Fruit fly (Drosophila melanogaster) whole organism, embryonic: ENCODE data around the gene usp.
A peak's percentile ranks its signal among the peaks of the same experiment; 100 is the strongest.

ENCODE experiments used
- CG10209 ChIP-seq: fragments of 200-800 bp; sonication (Bioruptor generic); optimal IDR thresholded peaks from 3 replicates; lab custom pipeline; 2017; ENCODE audit warnings: missing biosample characterization, mild to moderate bottlenecking, missing genetic modification characterization, missing genetic modification reagents
- CG12299 ChIP-seq: fragments of 200-800 bp; sonication (Bioruptor generic); optimal IDR thresholded peaks from 2 replicates; lab custom pipeline; 2018; ENCODE audit warnings: missing biosample characterization, mild to moderate bottlenecking, missing genetic modification characterization
- CG14965 ChIP-seq: fragments of 200-800 bp; sonication (Bioruptor generic); optimal IDR thresholded peaks from 2 replicates; lab custom pipeline; 2016; ENCODE audit warnings: missing biosample characterization, missing genetic modification characterization, borderline replicate concordance
- CG15269 ChIP-seq: fragments of 200-800 bp; sonication (Bioruptor generic); optimal IDR thresholded peaks from 2 replicates; lab custom pipeline; 2018; ENCODE audit warnings: missing biosample characterization, mild to moderate bottlenecking, missing genetic modification characterization, moderate library complexity
- CG16815 ChIP-seq: fragments of 200-800 bp; sonication (Bioruptor generic); optimal IDR thresholded peaks from 3 replicates; lab custom pipeline; 2017; ENCODE audit warnings: missing biosample characterization, mild to moderate bottlenecking, missing genetic modification characterization
- CG17328 ChIP-seq: fragments of 200-800 bp; sonication (Bioruptor generic); IDR thresholded peaks from 2 replicates; pipeline ENCODE4 v1.3.6; 2022; ENCODE audit warnings: missing biosample characterization, missing genetic modification characterization
- CG1792 ChIP-seq: fragments of 200-800 bp; sonication (Bioruptor generic); optimal IDR thresholded peaks from 2 replicates; lab custom pipeline; 2016; ENCODE audit warnings: missing biosample characterization, missing genetic modification characterization
- CG18262 ChIP-seq: fragments of 200-800 bp; optimal IDR thresholded peaks from 3 replicates; lab custom pipeline; 2019; ENCODE audit warnings: missing biosample characterization, mild to moderate bottlenecking, missing genetic modification characterization, moderate library complexity
- CG30403 ChIP-seq: fragments of 200-800 bp; sonication (Bioruptor generic); optimal IDR thresholded peaks from 3 replicates; lab custom pipeline; 2016; ENCODE audit warnings: missing biosample characterization, missing genetic modification characterization
- CG3281 ChIP-seq: fragments of 200-800 bp; sonication (Bioruptor generic); optimal IDR thresholded peaks from 3 replicates; lab custom pipeline; 2017; ENCODE audit warnings: missing biosample characterization, mild to moderate bottlenecking, missing genetic modification characterization
- CG34224 ChIP-seq: fragments of 200-800 bp; sonication (Bioruptor generic); IDR thresholded peaks from 3 replicates; pipeline ENCODE4 v1.3.6; 2022; ENCODE audit warnings: missing biosample characterization, missing genetic modification characterization; ENCODE audit not compliant: partially characterized antibody
- CG4730 ChIP-seq: fragments of 200-800 bp; sonication (Bioruptor generic); IDR thresholded peaks from 2 replicates; pipeline ENCODE4 v1.3.6; 2022; ENCODE audit warnings: missing biosample characterization, missing genetic modification characterization
- CG6689 ChIP-seq: fragments of 200-800 bp; sonication (Bioruptor generic); IDR thresholded peaks from 2 replicates; pipeline ENCODE4 v1.3.6; 2022; ENCODE audit warnings: missing biosample characterization, missing genetic modification characterization
- CG6813 ChIP-seq: fragments of 200-800 bp; sonication (Bioruptor generic); optimal IDR thresholded peaks from 2 replicates; lab custom pipeline; 2017; ENCODE audit warnings: missing biosample characterization, missing genetic modification characterization, mild to moderate bottlenecking, moderate library complexity, missing genetic modification reagents
- CG7745 ChIP-seq: fragments of 200-800 bp; sonication (Bioruptor generic); optimal IDR thresholded peaks from 2 replicates; lab custom pipeline; 2018; ENCODE audit warnings: missing biosample characterization, mild to moderate bottlenecking, missing genetic modification characterization, moderate library complexity
- CG8089 ChIP-seq: fragments of 200-800 bp; sonication (Bioruptor generic); optimal IDR thresholded peaks from 3 replicates; lab custom pipeline; 2016; ENCODE audit warnings: missing biosample characterization, missing genetic modification characterization
- CG8290 ChIP-seq, 3 experiments: fragments of 200-800 bp; sonication (Bioruptor generic); optimal IDR thresholded peaks; 2 replicates each; lab custom pipeline; 2016 to 2019; ENCODE audit warnings: missing biosample characterization in 3 of 3, missing genetic modification characterization in 3 of 3, mild to moderate bottlenecking in 2 of 3, moderate library complexity in 1 of 3
- CG9932 ChIP-seq: fragments of 200-800 bp; sonication (Bioruptor generic); IDR thresholded peaks from 2 replicates; pipeline ENCODE4 v1.3.6; 2022; ENCODE audit warnings: missing biosample characterization, missing genetic modification characterization
- CTCF ChIP-seq: fragments of 200-800 bp; sonication (Bioruptor generic); optimal IDR thresholded peaks from 2 replicates; lab custom pipeline; 2017; ENCODE audit warnings: missing biosample characterization, mild to moderate bottlenecking, missing genetic modification characterization, moderate library complexity
- CkIIα-i1 ChIP-seq: fragments of 200-800 bp; sonication (Bioruptor generic); IDR thresholded peaks from 2 replicates; pipeline ENCODE4 v1.3.6; 2022; ENCODE audit warnings: missing biosample characterization, missing genetic modification characterization
- Dad ChIP-seq: fragments of 200-800 bp; sonication (Bioruptor generic); optimal IDR thresholded peaks from 3 replicates; lab custom pipeline; 2016; ENCODE audit warnings: missing biosample characterization, missing genetic modification characterization
- Doc2 ChIP-seq: fragments of 200-800 bp; sonication (Bioruptor generic); IDR thresholded peaks from 2 replicates; pipeline ENCODE4 v1.3.6; 2022; ENCODE audit warnings: missing biosample characterization, missing genetic modification characterization
- E2f1 ChIP-seq: fragments of 200-800 bp; sonication (Bioruptor generic); IDR thresholded peaks from 2 replicates; pipeline ENCODE4 v1.3.6; 2022; ENCODE audit warnings: missing biosample characterization, missing genetic modification characterization
- Eip74EF ChIP-seq, 2 experiments: fragments of 200-800 bp in 1 of 2; fragments of >200 bp in 1 of 2; sonication (Bioruptor generic) in 1 of 2; optimal IDR thresholded peaks; 2 replicates each; lab custom pipeline; 2017 to 2019; ENCODE audit warnings: missing biosample characterization in 2 of 2, missing genetic modification characterization in 2 of 2, mild to moderate bottlenecking in 1 of 2, moderate library complexity in 1 of 2
- Fer2 ChIP-seq: fragments of 200-800 bp; sonication (Bioruptor generic); optimal IDR thresholded peaks from 2 replicates; lab custom pipeline; 2018; ENCODE audit warnings: missing biosample characterization, mild to moderate bottlenecking, missing genetic modification characterization, moderate library complexity
- H15 ChIP-seq: fragments of 200-800 bp; sonication (Bioruptor generic); IDR thresholded peaks from 3 replicates; pipeline ENCODE4 v1.3.6; 2022; ENCODE audit warnings: missing biosample characterization, missing genetic modification characterization
- Hey ChIP-seq: fragments of 200-800 bp; sonication (Bioruptor generic); optimal IDR thresholded peaks from 3 replicates; lab custom pipeline; 2018; ENCODE audit warnings: missing biosample characterization, mild to moderate bottlenecking, missing genetic modification characterization
- HmgZ ChIP-seq: fragments of 200-800 bp; sonication (Bioruptor generic); optimal IDR thresholded peaks from 2 replicates; lab custom pipeline; 2018; ENCODE audit warnings: missing biosample characterization, mild to moderate bottlenecking, missing genetic modification characterization
- Hmx ChIP-seq: fragments of 200-800 bp; sonication (Bioruptor generic); optimal IDR thresholded peaks from 2 replicates; lab custom pipeline; 2016; ENCODE audit warnings: missing biosample characterization, missing genetic modification characterization
- NC2α ChIP-seq: fragments of 200-800 bp; sonication (Bioruptor generic); optimal IDR thresholded peaks from 2 replicates; lab custom pipeline; 2016; ENCODE audit warnings: missing biosample characterization, missing genetic modification characterization
- Nf-YA ChIP-seq: fragments of 200-800 bp; sonication (Bioruptor generic); IDR thresholded peaks from 2 replicates; pipeline ENCODE4 v1.3.6; 2022; ENCODE audit warnings: missing biosample characterization, missing genetic modification characterization
- Sin3A ChIP-seq: fragments of >200 bp; optimal IDR thresholded peaks from 2 replicates; lab custom pipeline; 2018
- Xrp1 ChIP-seq: fragments of 200-800 bp; sonication (Bioruptor generic); IDR thresholded peaks from 2 replicates; pipeline ENCODE4 v1.3.6; 2022; ENCODE audit warnings: missing biosample characterization, missing genetic modification characterization
- ab ChIP-seq: fragments of 200-800 bp; sonication (Bioruptor generic); optimal IDR thresholded peaks from 2 replicates; lab custom pipeline; 2016; ENCODE audit warnings: missing biosample characterization, missing genetic modification characterization
- bsh ChIP-seq, 2 experiments: fragments of 200-800 bp; sonication (Bioruptor generic); optimal IDR thresholded peaks; 2 replicates each; lab custom pipeline; 2017 to 2018; ENCODE audit warnings: mild to moderate bottlenecking in 2 of 2, missing biosample characterization in 2 of 2, missing genetic modification characterization in 2 of 2, moderate library complexity in 1 of 2
- dati ChIP-seq: fragments of 200-800 bp; sonication (Bioruptor generic); IDR thresholded peaks from 2 replicates; pipeline ENCODE4 v1.3.6; 2022; ENCODE audit warnings: missing biosample characterization, missing genetic modification characterization
- dmrt99B ChIP-seq: fragments of 200-800 bp; sonication (Bioruptor generic); optimal IDR thresholded peaks from 2 replicates; lab custom pipeline; 2018; ENCODE audit warnings: missing biosample characterization, mild to moderate bottlenecking, missing genetic modification characterization, moderate library complexity
- dpn ChIP-seq, 2 experiments: fragments of 200-800 bp; sonication (Bioruptor generic); optimal IDR thresholded peaks; 3 replicates each; lab custom pipeline; 2016; ENCODE audit warnings: missing biosample characterization in 2 of 2, missing genetic modification characterization in 2 of 2
- dysf ChIP-seq: fragments of 200-800 bp; sonication (Bioruptor generic); IDR thresholded peaks from 3 replicates; pipeline ENCODE4 v1.3.6; 2022; ENCODE audit warnings: missing biosample characterization, missing genetic modification characterization
- fd64A ChIP-seq: fragments of 200-800 bp; sonication (Bioruptor generic); optimal IDR thresholded peaks from 3 replicates; lab custom pipeline; 2018; ENCODE audit warnings: missing biosample characterization, mild to moderate bottlenecking, missing genetic modification characterization
- fd96Cb ChIP-seq: fragments of 200-800 bp; sonication (Bioruptor generic); optimal IDR thresholded peaks from 2 replicates; lab custom pipeline; 2018; ENCODE audit warnings: missing biosample characterization, mild to moderate bottlenecking, missing genetic modification characterization, moderate library complexity
- gsb-n ChIP-seq: fragments of 200-800 bp; sonication (Bioruptor generic); optimal IDR thresholded peaks from 3 replicates; lab custom pipeline; 2018; ENCODE audit warnings: missing biosample characterization, mild to moderate bottlenecking, missing genetic modification characterization
- ham ChIP-seq: fragments of 200-800 bp; sonication (Bioruptor generic); IDR thresholded peaks from 2 replicates; pipeline ENCODE4 v1.3.6; 2022; ENCODE audit warnings: missing biosample characterization, missing genetic modification characterization
- klu ChIP-seq: fragments of 200-800 bp; sonication (Bioruptor generic); IDR thresholded peaks from 2 replicates; pipeline ENCODE4 v1.3.6; 2022; ENCODE audit warnings: missing biosample characterization, missing genetic modification characterization
- maf-S ChIP-seq: fragments of 200-800 bp; sonication (Bioruptor generic); optimal IDR thresholded peaks from 2 replicates; lab custom pipeline; 2016; ENCODE audit warnings: missing biosample characterization, missing genetic modification characterization
- mld ChIP-seq: fragments of 200-800 bp; sonication (Bioruptor generic); IDR thresholded peaks from 3 replicates; pipeline ENCODE4 v1.3.6; 2022; ENCODE audit warnings: missing biosample characterization, missing genetic modification characterization; ENCODE audit not compliant: partially characterized antibody
- nmo ChIP-seq: fragments of 200-800 bp; sonication (Bioruptor generic); optimal IDR thresholded peaks from 2 replicates; lab custom pipeline; 2018; ENCODE audit warnings: missing biosample characterization, mild to moderate bottlenecking, missing genetic modification characterization, moderate library complexity
- schlank ChIP-seq: fragments of 200-800 bp; sonication (Bioruptor generic); optimal IDR thresholded peaks from 2 replicates; lab custom pipeline; 2018; ENCODE audit warnings: missing biosample characterization, mild to moderate bottlenecking, missing genetic modification characterization
- shn ChIP-seq: fragments of 200-800 bp; sonication (Bioruptor generic); optimal IDR thresholded peaks from 3 replicates; lab custom pipeline; 2016; ENCODE audit warnings: missing biosample characterization, missing genetic modification characterization
- tgo ChIP-seq: fragments of 200-800 bp; sonication (Bioruptor generic); IDR thresholded peaks from 3 replicates; pipeline ENCODE4 v1.3.6; 2022; ENCODE audit warnings: missing biosample characterization, missing genetic modification characterization
- tll ChIP-seq, 2 experiments: fragments of 200-800 bp in 1 of 2; fragments of >200 bp in 1 of 2; sonication (Bioruptor generic) in 1 of 2; optimal IDR thresholded peaks; 2 replicates each; lab custom pipeline; 2017 to 2019; ENCODE audit warnings: missing biosample characterization in 2 of 2, missing genetic modification characterization in 2 of 2, mild to moderate bottlenecking in 1 of 2, moderate library complexity in 1 of 2
- usp ChIP-seq: fragments of >200 bp; optimal IDR thresholded peaks from 2 replicates; lab custom pipeline; 2017; ENCODE audit warnings: missing biosample characterization, missing genetic modification characterization

usp gene

DNA sequence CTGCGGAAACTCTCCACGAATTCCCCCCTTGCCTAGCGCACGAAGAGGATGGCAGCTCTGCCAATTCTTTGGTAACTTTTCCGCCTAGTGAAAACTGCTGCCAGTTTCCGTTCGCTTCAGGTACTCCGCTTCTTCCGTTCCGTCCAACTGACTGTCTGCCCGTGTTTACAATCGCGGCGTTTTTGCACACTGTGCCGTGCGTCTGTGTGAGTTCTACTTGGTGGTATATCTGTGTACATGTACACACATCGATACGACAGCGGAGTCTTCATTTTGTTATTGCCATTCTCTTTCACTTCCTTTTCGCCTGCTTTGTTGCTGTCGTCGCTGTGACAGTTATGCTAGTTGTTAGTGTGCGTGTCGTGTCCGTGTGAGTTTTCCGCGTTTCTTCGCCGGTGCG, 29.3 kb downstream of the usp start (continued):
- TF ChIP-seq CG3281 (GFP tag; lab: Kevin White, UChicago) (no peak), CG15269 (tag; lab: Kevin White, UChicago) (no peak), Eip74EF (GFP tag; optimal IDR thresholded peaks at IDR 0.05; lab: Kevin White, UChicago) (no peak), CG1792 (GFP tag; lab: Kevin White, UChicago) (peak; percentile 27), E2f1 (no peak), Fer2 (no peak), klu (GFP tag; lab: Robert Waterston, UW) (no peak), CG30403 (GFP tag; lab: Kevin White, UChicago) (no peak), HmgZ (tag; lab: Kevin White, UChicago) (peak; percentile 43), tgo (GFP tag; lab: Robert Waterston, UW) (no peak), dysf (GFP tag; lab: Robert Waterston, UW) (peak; percentile 28; the same call in 2 of the 3 replicates), bsh (GFP tag; optimal IDR thresholded peaks at IDR 0.05; lab: Kevin White, UChicago) (no peak), dati (GFP tag; lab: Robert Waterston, UW) (no peak), shn (GFP tag; lab: Kevin White, UChicago) (no peak), CG8089 (GFP tag; lab: Kevin White, UChicago) (no peak), Nf-YA (GFP tag; lab: Robert Waterston, UW) (no peak), Hmx (GFP tag; lab: Kevin White, UChicago) (no peak), CG14965 (GFP tag; lab: Kevin White, UChicago) (no peak), CG10209 (GFP tag; lab: Kevin White, UChicago) (no peak), usp (GFP tag; lab: Kevin White, UChicago) (no peak), CG9932 (GFP tag; lab: Robert Waterston, UW) (no peak), Doc2 (GFP tag; lab: Robert Waterston, UW) (no peak), CG16815 (no peak), CG6689 (GFP tag; lab: Robert Waterston, UW) (no peak), Hey (tag; lab: Kevin White, UChicago) (no peak), maf-S (GFP tag; lab: Kevin White, UChicago) (no peak), CG34224 (GFP tag; lab: Robert Waterston, UW) (no peak), CG12299 (tag; lab: Kevin White, UChicago) (no peak), CG4730 (no peak), fd96Cb (tag; lab: Kevin White, UChicago) (no peak), Dad (GFP tag; lab: Kevin White, UChicago) (no peak), CG18262 (no peak), ham (no peak), gsb-n (tag; lab: Kevin White, UChicago) (no peak), Xrp1 (GFP tag; lab: Robert Waterston, UW) (no peak), fd64A (no peak), CG8290 (GFP tag; optimal IDR thresholded peaks at IDR 0.05; lab: Kevin White, UChicago) (no peak), CG8290 (tag; optimal IDR thresholded peaks at IDR 0.05; lab: Kevin White, UChicago) (no peak), NC2α (GFP tag; lab: Kevin White, UChicago) (no peak), CG6813 (GFP tag; lab: Kevin White, UChicago) (no peak), CTCF (GFP tag; lab: Kevin White, UChicago) (no peak), dmrt99B (tag; lab: Kevin White, UChicago) (no peak), dpn (GFP tag; optimal IDR thresholded peaks at IDR 0.05; lab: Kevin White, UChicago) (peak in 1 of 2 experiments; percentile 37), nmo (no peak), tll (GFP tag; optimal IDR thresholded peaks at IDR 0.05; lab: Kevin White, UChicago) (no peak), H15 (GFP tag; lab: Robert Waterston, UW) (no peak), CG17328 (GFP tag; lab: Robert Waterston, UW) (no peak), CkIIα-i1 (GFP tag; lab: Robert Waterston, UW) (no peak), CG7745 (tag; lab: Kevin White, UChicago) (no peak), mld (GFP tag; lab: Robert Waterston, UW) (no peak), ab (GFP tag; lab: Kevin White, UChicago) (no peak), Sin3A (lab: Kevin White, UChicago) (no peak), schlank (tag; lab: Kevin White, UChicago) (peak; percentile 3)
